ENCODE assay signal across 1 fruit fly cellular context in the genomic region with DNA sequence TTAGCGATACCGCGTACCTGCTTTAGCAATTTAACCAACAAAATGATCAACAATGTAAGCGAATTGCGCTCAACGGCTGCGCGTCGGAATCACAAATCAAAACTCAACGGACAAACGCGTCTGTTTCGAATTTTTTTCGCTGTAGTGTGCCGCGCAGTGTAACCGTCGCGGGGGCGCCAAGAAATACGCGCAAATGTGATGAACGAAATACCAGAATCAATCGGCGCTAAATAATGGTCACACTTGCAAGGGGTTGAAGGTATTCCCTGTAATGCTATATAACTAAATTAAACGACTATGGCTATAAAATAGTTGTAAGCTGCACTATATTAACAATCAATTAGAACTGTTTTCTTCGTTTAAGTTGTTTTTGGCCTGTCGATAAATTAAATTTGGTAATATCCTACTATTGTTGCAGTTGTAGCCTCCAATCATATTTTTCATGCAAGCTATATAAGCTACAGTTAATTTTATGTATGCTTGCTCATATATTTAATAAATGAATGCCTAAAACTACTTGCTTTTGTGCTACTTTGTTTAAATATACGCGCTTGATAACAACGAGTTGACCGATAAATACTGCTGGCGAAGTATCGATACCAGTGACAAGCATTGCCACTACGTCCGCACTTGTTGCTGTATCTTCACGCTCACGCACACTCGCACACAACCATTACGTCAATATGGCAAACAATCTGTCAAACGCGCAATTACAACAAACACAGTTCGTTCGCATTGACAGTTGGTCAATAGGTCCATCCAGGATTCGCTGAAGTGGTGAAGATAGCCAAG.
TF ChIP-seq lines count a peak whose summit lies in the region.

A gene (minus strand): TSS at position 190 of the 792 bp plus-strand sequence.
A gene (plus strand): TSS at position 699 of the 792 bp plus-strand sequence.

TF ChIP-seq in whole organism, embryonic, 481 proteins besides CTCF, POLR2A, EP300 and RAD21 (continued from another document and continues in another):
- TF ChIP-seq gcm2 (GFP tag; optimal IDR thresholded peaks at IDR 0.05; lab: Kevin White, UChicago) (no peak), Ada2b (GFP tag; IDR thresholded peaks at IDR 0.05; lab: Robert Waterston, UW) (peak; percentile 44; the same call in 1 of the 2 replicates), CG12236 (GFP tag; optimal IDR thresholded peaks at IDR 0.05; lab: Kevin White, UChicago) (no peak), crp (GFP tag; optimal IDR thresholded peaks at IDR 0.05; lab: Kevin White, UChicago) (peak in 1 of 2 experiments; percentile 12), prd (optimal IDR thresholded peaks at IDR 0.05; lab: Kevin White, UChicago) (no peak), prd (GFP tag; IDR thresholded peaks at IDR 0.05; lab: Robert Waterston, UW) (peak; percentile 51; the same call in 1 of the 3 replicates), Elba2 (GFP tag; optimal IDR thresholded peaks at IDR 0.05; lab: Kevin White, UChicago) (no peak), CG11247 (GFP tag; IDR thresholded peaks at IDR 0.05; lab: Robert Waterston, UW) (no peak), otp (GFP tag; IDR thresholded peaks at IDR 0.05; lab: Robert Waterston, UW) (no peak), BEAF-32 (GFP tag; optimal IDR thresholded peaks at IDR 0.05; lab: Kevin White, UChicago) (peak; percentile 88), Sry-β (GFP tag; optimal IDR thresholded peaks at IDR 0.05; lab: Kevin White, UChicago) (no peak), pita (GFP tag; optimal IDR thresholded peaks at IDR 0.05; lab: Kevin White, UChicago) (no peak), CG14014 (GFP tag; IDR thresholded peaks at IDR 0.05; lab: Robert Waterston, UW) (0 out of 2 replicates have a peak, but pooled peaks have one; percentile 40), nom (GFP tag; optimal IDR thresholded peaks at IDR 0.05; lab: Kevin White, UChicago) (no peak), crc (GFP tag; optimal IDR thresholded peaks at IDR 0.05; lab: Kevin White, UChicago) (no peak), CG12659 (GFP tag; optimal IDR thresholded peaks at IDR 0.05; lab: Kevin White, UChicago) (peak; percentile 68), hb (GFP tag; IDR thresholded peaks at IDR 0.05; lab: Robert Waterston, UW; ENCODE audit: partially characterized antibody) (peak; percentile 61; the same call in 2 of the 3 replicates), Ets65A (GFP tag; lab: Kevin White, UChicago) (peak; percentile 71), CG6175 (GFP tag; IDR thresholded peaks at IDR 0.05; lab: Robert Waterston, UW) (no peak), ara (GFP tag; IDR thresholded peaks at IDR 0.05; lab: Robert Waterston, UW) (no peak), stc (GFP tag; IDR thresholded peaks at IDR 0.05; lab: Robert Waterston, UW) (peak; percentile 50; the same call in 1 of the 2 replicates), onecut (GFP tag; IDR thresholded peaks at IDR 0.05; lab: Robert Waterston, UW) (peak; percentile 21; the same call in 1 of the 2 replicates), CG7786 (GFP tag; optimal IDR thresholded peaks at IDR 0.05; lab: Kevin White, UChicago) (peak; percentile 30), D (optimal IDR thresholded peaks at IDR 0.05; lab: Kevin White, UChicago) (no peak), D (GFP tag; optimal IDR thresholded peaks at IDR 0.05; lab: Kevin White, UChicago) (no peak), Rfx (GFP tag; IDR thresholded peaks at IDR 0.05; lab: Robert Waterston, UW) (peak; percentile 29; the same call in 1 of the 2 replicates), Atf6 (GFP tag; IDR thresholded peaks at IDR 0.05; lab: Robert Waterston, UW) (0 out of 2 replicates have a peak, but pooled peaks have one; percentile 23), Sry-δ (GFP tag; optimal IDR thresholded peaks at IDR 0.05; lab: Kevin White, UChicago) (peak; percentile 70), CG4328 (GFP tag; optimal IDR thresholded peaks at IDR 0.05; lab: Kevin White, UChicago) (peak; percentile 44), CG12299 (tag; optimal IDR thresholded peaks at IDR 0.05; lab: Kevin White, UChicago) (peak; percentile 25), CG12155 (GFP tag; optimal IDR thresholded peaks at IDR 0.05; lab: Kevin White, UChicago) (peak; percentile 71), Awh (GFP tag; IDR thresholded peaks at IDR 0.05; lab: Robert Waterston, UW) (0 out of 2 replicates have a peak, but pooled peaks have one; percentile 10), E2f1 (GFP tag; IDR thresholded peaks at IDR 0.05; lab: Robert Waterston, UW) (peak; percentile 54), CG4854 (GFP tag; optimal IDR thresholded peaks at IDR 0.05; lab: Kevin White, UChicago) (no peak), tx (GFP tag; optimal IDR thresholded peaks at IDR 0.05; lab: Kevin White, UChicago) (no peak), CG7357 (GFP tag; IDR thresholded peaks at IDR 0.05; lab: Robert Waterston, UW) (no peak), CG7556 (GFP tag; optimal IDR thresholded peaks at IDR 0.05; lab: Kevin White, UChicago) (peak; percentile 33), CG4360 (GFP tag; IDR thresholded peaks at IDR 0.05; lab: Robert Waterston, UW) (peak; percentile 99), CG14050 (GFP tag; IDR thresholded peaks at IDR 0.05; lab: Robert Waterston, UW) (no peak), chif (GFP tag; optimal IDR thresholded peaks at IDR 0.05; lab: Kevin White, UChicago) (peak; percentile 28 to 50), wdn (GFP tag; IDR thresholded peaks at IDR 0.05; lab: Robert Waterston, UW) (peak; percentile 52; the same call in 1 of the 2 replicates), Dref (GFP tag; IDR thresholded peaks at IDR 0.05; lab: Robert Waterston, UW) (peak; percentile 89), ro (GFP tag; IDR thresholded peaks at IDR 0.05; lab: Robert Waterston, UW) (no peak), Dip3 (GFP tag; optimal IDR thresholded peaks at IDR 0.05; lab: Kevin White, UChicago) (peak; percentile 9), CG6854 (GFP tag; optimal IDR thresholded peaks at IDR 0.05; lab: Kevin White, UChicago) (no peak), trem (tag; optimal IDR thresholded peaks at IDR 0.05; lab: Kevin White, UChicago) (peak; percentile 47), schlank (tag; optimal IDR thresholded peaks at IDR 0.05; lab: Kevin White, UChicago) (no peak), CG18619 (GFP tag; optimal IDR thresholded peaks at IDR 0.05; lab: Kevin White, UChicago) (peak; percentile 26), dpn (GFP tag; optimal IDR thresholded peaks at IDR 0.05; lab: Kevin White, UChicago) (peak in 1 of 2 experiments; percentile 19), nerfin-2 (GFP tag; IDR thresholded peaks at IDR 0.05; lab: Robert Waterston, UW; ENCODE audit: partially characterized antibody) (peak; percentile 46; the same call in 1 of the 2 replicates), CG7928 (GFP tag; optimal IDR thresholded peaks at IDR 0.05; lab: Kevin White, UChicago) (peak; percentile 34), CG3726 (GFP tag; IDR thresholded peaks at IDR 0.05; lab: Robert Waterston, UW) (no peak), Eip74EF (GFP tag; optimal IDR thresholded peaks at IDR 0.05; lab: Kevin White, UChicago) (no peak), unpg (GFP tag; optimal IDR thresholded peaks at IDR 0.05; lab: Kevin White, UChicago) (peak; percentile 43), Nf-YC (tag; optimal IDR thresholded peaks at IDR 0.05; lab: Kevin White, UChicago) (peak; percentile 50), CG16863 (GFP tag; optimal IDR thresholded peaks at IDR 0.05; lab: Kevin White, UChicago) (peak; percentile 66), CG34376 (GFP tag; optimal IDR thresholded peaks at IDR 0.05; lab: Kevin White, UChicago) (no peak), dati (GFP tag; IDR thresholded peaks at IDR 0.05; lab: Robert Waterston, UW) (no peak), ssp (GFP tag; IDR thresholded peaks at IDR 0.05; lab: Robert Waterston, UW) (peak; percentile 47), CHES-1-like (GFP tag; optimal IDR thresholded peaks at IDR 0.05; lab: Kevin White, UChicago) (peak; percentile 47), Nf-YB (GFP tag; optimal IDR thresholded peaks at IDR 0.05; lab: Kevin White, UChicago) (peak; percentile 13), CG18262 (tag; optimal IDR thresholded peaks at IDR 0.05; lab: Kevin White, UChicago) (peak; percentile 52), eyg (GFP tag; optimal IDR thresholded peaks at IDR 0.05; lab: Kevin White, UChicago) (peak; percentile 30), CG17912 (GFP tag; optimal IDR thresholded peaks at IDR 0.05; lab: Kevin White, UChicago) (no peak), NC2β (GFP tag; optimal IDR thresholded peaks at IDR 0.05; lab: Kevin White, UChicago) (peak; percentile 48), CG12071 (GFP tag; optimal IDR thresholded peaks at IDR 0.05; lab: Kevin White, UChicago) (no peak), CG2129 (GFP tag; IDR thresholded peaks at IDR 0.05; lab: Robert Waterston, UW; ENCODE audit: partially characterized antibody) (peak; percentile 45), tap (tag; optimal IDR thresholded peaks at IDR 0.05; lab: Kevin White, UChicago) (no peak), Asciz (GFP tag; optimal IDR thresholded peaks at IDR 0.05; lab: Kevin White, UChicago) (no peak), cg (GFP tag; optimal IDR thresholded peaks at IDR 0.05; lab: Kevin White, UChicago) (peak; percentile 90), CG2120 (GFP tag; optimal IDR thresholded peaks at IDR 0.05; lab: Kevin White, UChicago) (peak; percentile 67), inv (GFP tag; IDR thresholded peaks at IDR 0.05; lab: Robert Waterston, UW; ENCODE audit: partially characterized antibody) (peak; percentile 73), slbo (GFP tag; IDR thresholded peaks at IDR 0.05; lab: Robert Waterston, UW) (peak; percentile 55; the same call in 1 of the 2 replicates), zf30C (GFP tag; optimal IDR thresholded peaks at IDR 0.05; lab: Kevin White, UChicago) (no peak), CG8944 (GFP tag; optimal IDR thresholded peaks at IDR 0.05; lab: Kevin White, UChicago) (peak; percentile 27), wek (GFP tag; optimal IDR thresholded peaks at IDR 0.05; lab: Kevin White, UChicago) (peak; percentile 97), D19A (tag; optimal IDR thresholded peaks at IDR 0.05; lab: Kevin White, UChicago) (no peak), CG34224 (GFP tag; IDR thresholded peaks at IDR 0.05; lab: Robert Waterston, UW; ENCODE audit: partially characterized antibody) (peak; percentile 82), btn (GFP tag; optimal IDR thresholded peaks at IDR 0.05; lab: Kevin White, UChicago) (no peak), shn (GFP tag; optimal IDR thresholded peaks at IDR 0.05; lab: Kevin White, UChicago) (peak; percentile 20), CG17829 (tag; optimal IDR thresholded peaks at IDR 0.05; lab: Kevin White, UChicago) (peak; percentile 67), esg (GFP tag; conservative IDR thresholded peaks at IDR 0.05; lab: Robert Waterston, UW) (peak; percentile 46), CG10654 (GFP tag; optimal IDR thresholded peaks at IDR 0.05; lab: Kevin White, UChicago) (no peak), CG16815 (GFP tag; optimal IDR thresholded peaks at IDR 0.05; lab: Kevin White, UChicago) (no peak), ase (GFP tag; IDR thresholded peaks at IDR 0.05; lab: Robert Waterston, UW) (no peak), CG15073 (GFP tag; optimal IDR thresholded peaks at IDR 0.05; lab: Kevin White, UChicago) (no peak), CG1832 (GFP tag; optimal IDR thresholded peaks at IDR 0.05; lab: Kevin White, UChicago) (no peak), Hsf (GFP tag; optimal IDR thresholded peaks at IDR 0.05; lab: Kevin White, UChicago) (peak; percentile 56), gsb-n (tag; optimal IDR thresholded peaks at IDR 0.05; lab: Kevin White, UChicago) (no peak), gsb (GFP tag; IDR thresholded peaks at IDR 0.05; lab: Robert Waterston, UW) (no peak), CG7987 (GFP tag; optimal IDR thresholded peaks at IDR 0.05; lab: Kevin White, UChicago) (no peak), CG4282 (GFP tag; optimal IDR thresholded peaks at IDR 0.05; lab: Kevin White, UChicago) (no peak), CG17568 (GFP tag; optimal IDR thresholded peaks at IDR 0.05; lab: Kevin White, UChicago) (peak; percentile 46), CG1603 (tag; optimal IDR thresholded peaks at IDR 0.05; lab: Kevin White, UChicago) (peak; percentile 40), unc-4 (GFP tag; IDR thresholded peaks at IDR 0.05; lab: Robert Waterston, UW; ENCODE audit: partially characterized antibody) (peak; percentile 79), Ssrp (tag; optimal IDR thresholded peaks at IDR 0.05; lab: Kevin White, UChicago) (peak; percentile 30), Kr (GFP tag; optimal IDR thresholded peaks at IDR 0.05; lab: Kevin White, UChicago) (no peak), CG13287 (GFP tag; IDR thresholded peaks at IDR 0.05; lab: Robert Waterston, UW; ENCODE audit: partially characterized antibody) (peak; percentile 86), CG3065 (GFP tag; optimal IDR thresholded peaks at IDR 0.05; lab: Kevin White, UChicago) (no peak), CG11456 (GFP tag; IDR thresholded peaks at IDR 0.05; lab: Robert Waterston, UW) (0 out of 3 replicates have a peak, but pooled peaks have one; percentile 28), Ravus (GFP tag; IDR thresholded peaks at IDR 0.05; lab: Robert Waterston, UW) (no peak), slp2 (GFP tag; optimal IDR thresholded peaks at IDR 0.05; lab: Kevin White, UChicago) (no peak), CG13775 (GFP tag; optimal IDR thresholded peaks at IDR 0.05; lab: Kevin White, UChicago) (peak; percentile 71), CG3407 (GFP tag; optimal IDR thresholded peaks at IDR 0.05; lab: Kevin White, UChicago) (no peak), CG15696 (tag; optimal IDR thresholded peaks at IDR 0.05; lab: Kevin White, UChicago) (peak; percentile 40), CG2678 (tag; optimal IDR thresholded peaks at IDR 0.05; lab: Kevin White, UChicago) (peak; percentile 69), trh (GFP tag; optimal IDR thresholded peaks at IDR 0.05; lab: Kevin White, UChicago) (no peak), CG4820 (GFP tag; optimal IDR thresholded peaks at IDR 0.05; lab: Kevin White, UChicago) (peak; percentile 15), B-H2 (GFP tag; optimal IDR thresholded peaks at IDR 0.05; lab: Kevin White, UChicago) (peak; percentile 21), NK7.1 (GFP tag; optimal IDR thresholded peaks at IDR 0.05; lab: Kevin White, UChicago) (peak; percentile 21), YL-1 (GFP tag; optimal IDR thresholded peaks at IDR 0.05; lab: Kevin White, UChicago) (peak; percentile 68), sd (tag; optimal IDR thresholded peaks at IDR 0.05; lab: Kevin White, UChicago) (no peak), pum (GFP tag; optimal IDR thresholded peaks at IDR 0.05; lab: Kevin White, UChicago) (no peak), chinmo (GFP tag; IDR thresholded peaks at IDR 0.05; lab: Robert Waterston, UW; ENCODE audit: partially characterized antibody) (0 out of 4 replicates have a peak, but pooled peaks have one; percentile 59), CG4424 (GFP tag; optimal IDR thresholded peaks at IDR 0.05; lab: Kevin White, UChicago) (peak; percentile 23), Rx (GFP tag; IDR thresholded peaks at IDR 0.05; lab: Robert Waterston, UW) (peak; percentile 45), CG14860 (GFP tag; IDR thresholded peaks at IDR 0.05; lab: Robert Waterston, UW; ENCODE audit: partially characterized antibody) (peak; percentile 69), CG2875 (GFP tag; optimal IDR thresholded peaks at IDR 0.05; lab: Kevin White, UChicago) (no peak), H2.0 (GFP tag; IDR thresholded peaks at IDR 0.05; lab: Robert Waterston, UW) (0 out of 2 replicates have a peak, but pooled peaks have one; percentile 35)
